Fruit fly (Drosophila melanogaster) whole organism, embryonic: Measurements from ENCODE around the gene CG15196.

Source experiments
- Abd-B ChIP-seq: fragments of 200-800 bp; sonication (Bioruptor generic); optimal IDR thresholded peaks from 2 replicates; lab custom pipeline; 2018; ENCODE audit warnings: missing biosample characterization, mild to moderate bottlenecking, missing genetic modification characterization, moderate library complexity
- Asciz ChIP-seq: fragments of 200-800 bp; sonication (Bioruptor generic); optimal IDR thresholded peaks from 2 replicates; lab custom pipeline; 2017; ENCODE audit warnings: missing biosample characterization, mild to moderate bottlenecking, missing genetic modification characterization, missing genetic modification reagents
- B-H2 ChIP-seq: fragments of 200-800 bp; sonication (Bioruptor generic); optimal IDR thresholded peaks from 2 replicates; lab custom pipeline; 2018; ENCODE audit warnings: missing biosample characterization, mild to moderate bottlenecking, missing genetic modification characterization
- CG11504 ChIP-seq: fragments of 200-800 bp; sonication (Bioruptor generic); optimal IDR thresholded peaks from 3 replicates; lab custom pipeline; 2019; ENCODE audit warnings: missing biosample characterization, mild to moderate bottlenecking, missing genetic modification characterization, moderate library complexity
- CG13287 ChIP-seq: fragments of 200-800 bp; sonication (Bioruptor generic); IDR thresholded peaks from 2 replicates; pipeline ENCODE4 v1.3.6; 2022; ENCODE audit warnings: missing biosample characterization, missing genetic modification characterization; ENCODE audit not compliant: partially characterized antibody
- CG14965 ChIP-seq: fragments of 200-800 bp; sonication (Bioruptor generic); optimal IDR thresholded peaks from 2 replicates; lab custom pipeline; 2016; ENCODE audit warnings: missing biosample characterization, missing genetic modification characterization, borderline replicate concordance
- CG16815 ChIP-seq: fragments of 200-800 bp; sonication (Bioruptor generic); optimal IDR thresholded peaks from 3 replicates; lab custom pipeline; 2017; ENCODE audit warnings: missing biosample characterization, mild to moderate bottlenecking, missing genetic modification characterization
- CG17802 ChIP-seq: fragments of 200-800 bp; sonication (Bioruptor generic); optimal IDR thresholded peaks from 2 replicates; lab custom pipeline; 2018; ENCODE audit warnings: missing biosample characterization, mild to moderate bottlenecking, missing genetic modification characterization, moderate library complexity
- CG2678 ChIP-seq: fragments of 200-800 bp; sonication (Bioruptor generic); optimal IDR thresholded peaks from 3 replicates; lab custom pipeline; 2019; ENCODE audit warnings: missing biosample characterization, mild to moderate bottlenecking, missing genetic modification characterization, moderate library complexity
- CG3065 ChIP-seq: fragments of 200-800 bp; sonication (Bioruptor generic); optimal IDR thresholded peaks from 2 replicates; lab custom pipeline; 2016; ENCODE audit warnings: missing biosample characterization, missing genetic modification characterization
- CG3163 ChIP-seq: fragments of 200-800 bp; sonication (Bioruptor generic); optimal IDR thresholded peaks from 3 replicates; lab custom pipeline; 2016; ENCODE audit warnings: missing biosample characterization, missing genetic modification characterization
- CG3838 ChIP-seq: fragments of 200-800 bp; sonication (Bioruptor generic); optimal IDR thresholded peaks from 3 replicates; lab custom pipeline; 2016; ENCODE audit warnings: missing biosample characterization, missing genetic modification characterization
- CG3847 ChIP-seq: fragments of 200-800 bp; sonication (Bioruptor generic); IDR thresholded peaks from 2 replicates; pipeline ENCODE4 v1.3.6; 2022; ENCODE audit warnings: missing biosample characterization, missing genetic modification characterization
- CG4730 ChIP-seq: fragments of 200-800 bp; sonication (Bioruptor generic); IDR thresholded peaks from 2 replicates; pipeline ENCODE4 v1.3.6; 2022; ENCODE audit warnings: missing biosample characterization, missing genetic modification characterization
- CG6254 ChIP-seq: fragments of 200-800 bp; sonication (Bioruptor generic); optimal IDR thresholded peaks from 3 replicates; lab custom pipeline; 2017; ENCODE audit warnings: mild to moderate bottlenecking, missing biosample characterization, missing genetic modification reagents, missing genetic modification characterization
- CG6813 ChIP-seq: fragments of 200-800 bp; sonication (Bioruptor generic); optimal IDR thresholded peaks from 2 replicates; lab custom pipeline; 2017; ENCODE audit warnings: missing biosample characterization, missing genetic modification characterization, mild to moderate bottlenecking, moderate library complexity, missing genetic modification reagents
- CG7839 ChIP-seq: fragments of 200-800 bp; sonication (Bioruptor generic); optimal IDR thresholded peaks from 3 replicates; lab custom pipeline; 2018; ENCODE audit warnings: missing biosample characterization, mild to moderate bottlenecking, missing genetic modification characterization, moderate library complexity
- CG9437 ChIP-seq: fragments of 200-800 bp; sonication (Bioruptor generic); optimal IDR thresholded peaks from 2 replicates; lab custom pipeline; 2018; ENCODE audit warnings: missing biosample characterization, mild to moderate bottlenecking, missing genetic modification characterization
- Dad ChIP-seq: fragments of 200-800 bp; sonication (Bioruptor generic); optimal IDR thresholded peaks from 3 replicates; lab custom pipeline; 2016; ENCODE audit warnings: missing biosample characterization, missing genetic modification characterization
- Doc2 ChIP-seq: fragments of 200-800 bp; sonication (Bioruptor generic); IDR thresholded peaks from 2 replicates; pipeline ENCODE4 v1.3.6; 2022; ENCODE audit warnings: missing biosample characterization, missing genetic modification characterization
- HLH54F ChIP-seq: fragments of 200-800 bp; sonication (Bioruptor generic); optimal IDR thresholded peaks from 3 replicates; lab custom pipeline; 2016; ENCODE audit warnings: missing biosample characterization, missing genetic modification characterization
- Med ChIP-seq: fragments of 200-800 bp; sonication (Bioruptor generic); peaks from one replicate; lab custom pipeline; 2016; ENCODE audit warnings: missing biosample characterization, missing genetic modification characterization, mild to moderate bottlenecking, inconsistent platforms, moderate library complexity
- NFAT ChIP-seq: fragments of 200-800 bp; sonication (Bioruptor generic); IDR thresholded peaks from 2 replicates; pipeline ENCODE4 v1.3.6; 2022; ENCODE audit warnings: missing biosample characterization, missing genetic modification characterization
- Optix ChIP-seq: fragments of 200-800 bp; sonication (Bioruptor generic); IDR thresholded peaks from 3 replicates; pipeline ENCODE4 v1.3.6; 2022; ENCODE audit warnings: missing biosample characterization, missing genetic modification characterization
- Pdp1 ChIP-seq, 2 experiments: fragments of 200-800 bp; sonication (Bioruptor generic); optimal IDR thresholded peaks; 3 replicates each; lab custom pipeline; 2016; ENCODE audit warnings: missing biosample characterization in 2 of 2, missing genetic modification characterization in 2 of 2, mild to moderate bottlenecking in 1 of 2, moderate library complexity in 1 of 2
- Ptx1 ChIP-seq: fragments of 200-800 bp; sonication (Bioruptor generic); IDR thresholded peaks from 2 replicates; pipeline ENCODE4 v1.3.6; 2022; ENCODE audit warnings: missing biosample characterization, missing genetic modification characterization
- Rfx ChIP-seq: fragments of 200-800 bp; sonication (Bioruptor generic); IDR thresholded peaks from 2 replicates; pipeline ENCODE4 v1.3.6; 2022; ENCODE audit warnings: missing biosample characterization, missing genetic modification characterization
- amos ChIP-seq: fragments of 200-800 bp; sonication (Bioruptor generic); IDR thresholded peaks from 2 replicates; pipeline ENCODE4 v1.3.6; 2022; ENCODE audit warnings: missing biosample characterization, missing genetic modification characterization; ENCODE audit not compliant: partially characterized antibody
- chif ChIP-seq, 2 experiments: fragments of 200-800 bp; sonication (Bioruptor generic); optimal IDR thresholded peaks; 3 replicates each; lab custom pipeline; 2016; ENCODE audit warnings: missing biosample characterization in 2 of 2, missing genetic modification characterization in 2 of 2
- cwo ChIP-seq: fragments of 200-800 bp; sonication (Bioruptor generic); optimal IDR thresholded peaks from 3 replicates; lab custom pipeline; 2017; ENCODE audit warnings: missing biosample characterization, missing genetic modification characterization, mild to moderate bottlenecking, moderate library complexity, missing genetic modification reagents
- da ChIP-seq: fragments of 200-800 bp; sonication (Bioruptor generic); optimal IDR thresholded peaks from 2 replicates; lab custom pipeline; 2016; ENCODE audit warnings: missing biosample characterization, missing genetic modification characterization
- ems ChIP-seq: fragments of 200-800 bp; sonication (Bioruptor generic); optimal IDR thresholded peaks from 3 replicates; lab custom pipeline; 2016; ENCODE audit warnings: missing biosample characterization, missing genetic modification characterization
- exex ChIP-seq: fragments of 200-800 bp; sonication (Bioruptor generic); optimal IDR thresholded peaks from 4 replicates; lab custom pipeline; 2018; ENCODE audit warnings: missing biosample characterization, mild to moderate bottlenecking, missing genetic modification characterization, moderate library complexity
- fd64A ChIP-seq: fragments of 200-800 bp; sonication (Bioruptor generic); optimal IDR thresholded peaks from 3 replicates; lab custom pipeline; 2018; ENCODE audit warnings: missing biosample characterization, mild to moderate bottlenecking, missing genetic modification characterization
- lmd ChIP-seq: fragments of 200-800 bp; sonication (Bioruptor generic); IDR thresholded peaks from 2 replicates; pipeline ENCODE4 v1.3.6; 2022; ENCODE audit warnings: missing biosample characterization, missing genetic modification characterization
- org-1 ChIP-seq: fragments of 200-800 bp; sonication (Bioruptor generic); optimal IDR thresholded peaks from 2 replicates; lab custom pipeline; 2017; ENCODE audit warnings: missing biosample characterization, missing genetic modification characterization
- ranshi ChIP-seq: fragments of 200-800 bp; sonication (Bioruptor generic); IDR thresholded peaks from 2 replicates; pipeline ENCODE4 v1.3.6; 2022; ENCODE audit warnings: missing biosample characterization, missing genetic modification characterization
- repo ChIP-seq: fragments of 200-800 bp; sonication (Bioruptor generic); optimal IDR thresholded peaks from 2 replicates; lab custom pipeline; 2016; ENCODE audit warnings: missing biosample characterization, missing genetic modification characterization
- ro ChIP-seq: fragments of 200-800 bp; sonication (Bioruptor generic); IDR thresholded peaks from 2 replicates; pipeline ENCODE4 v1.3.6; 2022; ENCODE audit warnings: missing biosample characterization, missing genetic modification characterization
- sd ChIP-seq: fragments of 200-800 bp; sonication (Bioruptor generic); optimal IDR thresholded peaks from 3 replicates; lab custom pipeline; 2018; ENCODE audit warnings: missing biosample characterization, mild to moderate bottlenecking, missing genetic modification characterization, moderate library complexity
- sens ChIP-seq: fragments of 200-800 bp; sonication (Bioruptor generic); peaks from one replicate; lab custom pipeline; 2016; ENCODE audit warnings: missing biosample characterization, missing genetic modification characterization
- slbo ChIP-seq: fragments of 200-800 bp; sonication (Bioruptor generic); IDR thresholded peaks from 2 replicates; pipeline ENCODE4 v1.3.6; 2022; ENCODE audit warnings: missing biosample characterization, missing genetic modification characterization
- sug ChIP-seq: fragments of 200-800 bp; optimal IDR thresholded peaks from 2 replicates; lab custom pipeline; 2019; ENCODE audit warnings: missing biosample characterization, mild to moderate bottlenecking, missing genetic modification characterization, moderate library complexity
- tx ChIP-seq: fragments of 200-800 bp; sonication (Bioruptor generic); optimal IDR thresholded peaks from 2 replicates; lab custom pipeline; 2016; ENCODE audit warnings: missing biosample characterization, missing genetic modification characterization
- wek ChIP-seq: fragments of 200-800 bp; sonication (Bioruptor generic); optimal IDR thresholded peaks from 3 replicates; lab custom pipeline; 2018; ENCODE audit warnings: missing biosample characterization, mild to moderate bottlenecking, missing genetic modification characterization, moderate library complexity

CG15196 gene

dm6 chrX:11420752-11421396 is 11.1 kb downstream of the CG15196 start:
- TF ChIP-seq sd (peak; percentile 55), org-1 (GFP tag; lab: Kevin White, UChicago) (no peak), exex (tag; lab: Kevin White, UChicago) (peak; percentile 29), CG16815 (no peak), Med (GFP tag; lab: Kevin White, UChicago) (peak; percentile 59), sug (tag; lab: Kevin White, UChicago) (peak; percentile 84)

dm6 chrX:11422071-11422470 is 12.3 kb downstream of the CG15196 start:
- peak; percentile 0 for TF ChIP-seq CG9437 (GFP tag; lab: Kevin White, UChicago)
- TF ChIP-seq CG2678 (tag; lab: Kevin White, UChicago) = peak; percentile 23
- TF ChIP-seq da (GFP tag; lab: Kevin White, UChicago) = no peak
- peak; percentile 4 for TF ChIP-seq CG7839 (tag; lab: Kevin White, UChicago)
- no peak for TF ChIP-seq CG6813 (GFP tag; lab: Kevin White, UChicago)
- no peak for TF ChIP-seq fd64A
- TF ChIP-seq Abd-B (GFP tag; lab: Kevin White, UChicago) = peak; percentile 18
- 0 out of 2 replicates have a peak, but pooled peaks have one; percentile 7 for TF ChIP-seq NFAT
- 0 out of 2 replicates have a peak, but pooled peaks have one; percentile 14 for TF ChIP-seq Ptx1 (GFP tag; lab: Robert Waterston, UW)
- TF ChIP-seq CG11504 (tag; lab: Kevin White, UChicago) = peak; percentile 16
- TF ChIP-seq sens (GFP tag; lab: Kevin White, UChicago) = peak; percentile 1
- TF ChIP-seq Rfx (GFP tag; lab: Robert Waterston, UW) = peak; percentile 37; the same call in 1 of the 2 replicates
- no peak for TF ChIP-seq CG3163

dm6 chrX:11422532-11422931 is 12.8 kb downstream of the CG15196 start, which contains the start of gene Gs2:
Gene Gs2 (plus strand): TSS chrX:11422832.
- no peak for TF ChIP-seq slbo (GFP tag; lab: Robert Waterston, UW)
- TF ChIP-seq Med (GFP tag; lab: Kevin White, UChicago) = peak; percentile 38
- no peak for TF ChIP-seq ems
- TF ChIP-seq chif (GFP tag; optimal IDR thresholded peaks at IDR 0.05; lab: Kevin White, UChicago) = no peak

- peak; percentile 91 for TF ChIP-seq HLH54F
- peak; percentile 16 for TF ChIP-seq CG17802 (tag; lab: Kevin White, UChicago)
- peak; percentile 67 for TF ChIP-seq wek (GFP tag; lab: Kevin White, UChicago)
- peak; percentile 86 to 88 for TF ChIP-seq Pdp1 (GFP tag; optimal IDR thresholded peaks at IDR 0.05; lab: Kevin White, UChicago)
- TF ChIP-seq Optix (GFP tag; lab: Robert Waterston, UW) = peak; percentile 82
- TF ChIP-seq Dad (GFP tag; lab: Kevin White, UChicago) = peak; percentile 88
- peak; percentile 82 for TF ChIP-seq Asciz (GFP tag; lab: Kevin White, UChicago)
- peak; percentile 50 for TF ChIP-seq CG3838 (GFP tag; lab: Kevin White, UChicago)
- TF ChIP-seq amos = no peak
- peak; percentile 92 for TF ChIP-seq lmd (GFP tag; lab: Robert Waterston, UW)
- TF ChIP-seq ro (GFP tag; lab: Robert Waterston, UW) = peak; percentile 38; the same call in 1 of the 2 replicates
- TF ChIP-seq CG6254 (GFP tag; lab: Kevin White, UChicago) = peak; percentile 51
- peak; percentile 80 for TF ChIP-seq CG4730 (GFP tag; lab: Robert Waterston, UW)
- peak; percentile 66 for TF ChIP-seq CG3065 (GFP tag; lab: Kevin White, UChicago)
- 0 out of 2 replicates have a peak, but pooled peaks have one; percentile 39 for TF ChIP-seq Doc2 (GFP tag; lab: Robert Waterston, UW)
- peak; percentile 89 for TF ChIP-seq cwo (GFP tag; lab: Kevin White, UChicago)
- no peak for TF ChIP-seq B-H2 (GFP tag; lab: Kevin White, UChicago)
- TF ChIP-seq tx (GFP tag; lab: Kevin White, UChicago) = peak; percentile 90
- peak; percentile 47 for TF ChIP-seq CG14965 (GFP tag; lab: Kevin White, UChicago)
- no peak for TF ChIP-seq CG13287 (GFP tag; lab: Robert Waterston, UW)
- TF ChIP-seq repo = peak; percentile 85
- peak; percentile 89 for TF ChIP-seq org-1 (GFP tag; lab: Kevin White, UChicago)
- TF ChIP-seq CG3847 = peak; percentile 91
- peak; percentile 85 for TF ChIP-seq ranshi (GFP tag; lab: Robert Waterston, UW)
These were observed 13.6 kb downstream of the CG15196 start for dm6 chrX:11423277-11423717.
